Worm (Caenorhabditis elegans) whole organism, mixed stage, embryonic: ENCODE data around the gene T01G5.7.
A peak's percentile ranks its signal among the peaks of the same experiment; 100 is the strongest.

Source experiments
- bed-3 ChIP-seq: fragments of 200-800 bp; sonication (Bioruptor generic); optimal IDR thresholded peaks from 3 replicates; lab custom pipeline; 2018; ENCODE audit warnings: mild to moderate bottlenecking, missing genetic modification characterization, moderate library complexity, missing compliant biosample characterization
- blmp-1 ChIP-seq: fragments of 150-350 bp; optimal IDR thresholded peaks from 2 replicates; lab custom pipeline; 2014; ENCODE audit warnings: missing biosample characterization, missing genetic modification characterization
- ces-1 ChIP-seq: fragments of 150-350 bp; optimal IDR thresholded peaks from 2 replicates; lab custom pipeline; 2014; ENCODE audit warnings: missing biosample characterization, missing genetic modification reagents, missing genetic modification characterization
- lin-32 ChIP-seq: fragments of 200-800 bp; sonication (Bioruptor generic); optimal IDR thresholded peaks from 2 replicates; lab custom pipeline; 2018; ENCODE audit warnings: mild to moderate bottlenecking, missing genetic modification characterization, missing compliant biosample characterization
- mep-1 ChIP-seq: fragments of 150-350 bp; optimal IDR thresholded peaks from 2 replicates; lab custom pipeline; 2017; ENCODE audit warnings: missing biosample characterization, missing genetic modification reagents, missing genetic modification characterization, inconsistent platforms
- nhr-12 ChIP-seq: fragments of 150-350 bp; optimal IDR thresholded peaks from 2 replicates; lab custom pipeline; 2014; ENCODE audit warnings: missing biosample characterization, missing genetic modification characterization
- nhr-2 ChIP-seq: fragments of 150-350 bp; optimal IDR thresholded peaks from 2 replicates; lab custom pipeline; 2014; ENCODE audit warnings: missing biosample characterization, missing genetic modification characterization
- nhr-237 ChIP-seq: fragments of 150-350 bp; optimal IDR thresholded peaks from 2 replicates; lab custom pipeline; 2014; ENCODE audit warnings: missing biosample characterization, missing genetic modification characterization
- nhr-28 ChIP-seq: fragments of 150-350 bp; optimal IDR thresholded peaks from 2 replicates; lab custom pipeline; 2014; ENCODE audit warnings: missing biosample characterization, missing genetic modification characterization
- snpc-4 ChIP-seq: fragments of 150-350 bp; optimal IDR thresholded peaks from 2 replicates; lab custom pipeline; 2014; ENCODE audit warnings: missing biosample characterization, missing genetic modification characterization
- unc-62 ChIP-seq: fragments of 150-350 bp; optimal IDR thresholded peaks from 2 replicates; lab custom pipeline; 2014; ENCODE audit warnings: missing biosample characterization, missing genetic modification reagents, missing genetic modification characterization
- ztf-11 ChIP-seq: fragments of 150-350 bp; optimal IDR thresholded peaks from 2 replicates; lab custom pipeline; 2014; ENCODE audit warnings: missing biosample characterization, missing genetic modification characterization

- TF ChIP-seq lin-32 (GFP tag; lab: Kevin White, UChicago), result no peak
- no peak for TF ChIP-seq nhr-28 (tag; lab: Kevin White, UChicago)
- no peak for TF ChIP-seq blmp-1 (tag; lab: Kevin White, UChicago)
- TF ChIP-seq mep-1, result no peak
- no peak for TF ChIP-seq snpc-4
- peak; percentile 82 for TF ChIP-seq unc-62
- no peak for TF ChIP-seq ces-1 (GFP tag; lab: Kevin White, UChicago)
- TF ChIP-seq nhr-237, result no peak
- no peak for TF ChIP-seq ztf-11 (tag; lab: Kevin White, UChicago)
- no peak for TF ChIP-seq bed-3 (GFP tag; lab: Kevin White, UChicago)
- TF ChIP-seq nhr-2 (tag; lab: Kevin White, UChicago), result no peak
- TF ChIP-seq nhr-12 (tag; lab: Kevin White, UChicago), result no peak
Observed at ce11 chrV:15078560-15078959, 33.2 kb upstream of the T01G5.7 start.
